Fruit fly (Drosophila melanogaster) whole organism, embryonic: ENCODE data around the gene unk.
A peak's percentile ranks its signal among the peaks of the same experiment; 100 is the strongest.

Source experiments
- B-H2 ChIP-seq: fragments of 200-800 bp; sonication (Bioruptor generic); optimal IDR thresholded peaks from 2 replicates; lab custom pipeline; 2018; ENCODE audit warnings: missing biosample characterization, mild to moderate bottlenecking, missing genetic modification characterization
- CG10321 ChIP-seq: fragments of 200-800 bp; sonication (Bioruptor generic); IDR thresholded peaks from 2 replicates; pipeline ENCODE4 v1.3.6; 2022; ENCODE audit warnings: missing biosample characterization, missing genetic modification characterization
- CG10543 ChIP-seq: fragments of 200-800 bp; sonication (Bioruptor generic); optimal IDR thresholded peaks from 3 replicates; lab custom pipeline; 2017; ENCODE audit warnings: missing biosample characterization, mild to moderate bottlenecking, missing genetic modification characterization, moderate library complexity
- CG11456 ChIP-seq: fragments of 200-800 bp; sonication (Bioruptor generic); IDR thresholded peaks from 3 replicates; pipeline ENCODE4 v1.3.6; 2022; ENCODE audit warnings: missing biosample characterization, missing genetic modification characterization
- CG12071 ChIP-seq: fragments of 200-800 bp; sonication (Bioruptor generic); optimal IDR thresholded peaks from 3 replicates; lab custom pipeline; 2018; ENCODE audit warnings: missing biosample characterization, mild to moderate bottlenecking, missing genetic modification characterization
- CG12219 ChIP-seq: fragments of 200-800 bp; sonication (Bioruptor generic); optimal IDR thresholded peaks from 3 replicates; lab custom pipeline; 2018; ENCODE audit warnings: missing biosample characterization, mild to moderate bottlenecking, missing genetic modification characterization
- CG12769 ChIP-seq: fragments of 200-800 bp; sonication (Bioruptor generic); optimal IDR thresholded peaks from 2 replicates; lab custom pipeline; 2019; ENCODE audit warnings: missing biosample characterization, mild to moderate bottlenecking, missing genetic modification characterization, moderate library complexity
- CG12942 ChIP-seq: fragments of 200-800 bp; sonication (Bioruptor generic); optimal IDR thresholded peaks from 3 replicates; lab custom pipeline; 2016; ENCODE audit warnings: missing biosample characterization, missing genetic modification characterization
- CG13296 ChIP-seq: fragments of 200-800 bp; sonication (Bioruptor generic); optimal IDR thresholded peaks from 3 replicates; lab custom pipeline; 2018; ENCODE audit warnings: missing biosample characterization, mild to moderate bottlenecking, missing genetic modification characterization
- CG14441 ChIP-seq: fragments of 200-800 bp; sonication (Bioruptor generic); IDR thresholded peaks from 2 replicates; pipeline ENCODE4 v1.3.6; 2022; ENCODE audit warnings: missing biosample characterization, missing genetic modification characterization
- CG15269 ChIP-seq: fragments of 200-800 bp; sonication (Bioruptor generic); optimal IDR thresholded peaks from 2 replicates; lab custom pipeline; 2018; ENCODE audit warnings: missing biosample characterization, mild to moderate bottlenecking, missing genetic modification characterization, moderate library complexity
- CG15514 ChIP-seq: fragments of 200-800 bp; sonication (Bioruptor generic); optimal IDR thresholded peaks from 3 replicates; lab custom pipeline; 2017; ENCODE audit warnings: missing biosample characterization, missing genetic modification characterization, mild to moderate bottlenecking, moderate library complexity, missing genetic modification reagents
- CG17385 ChIP-seq: fragments of 200-800 bp; sonication (Bioruptor generic); optimal IDR thresholded peaks from 3 replicates; lab custom pipeline; 2018; ENCODE audit warnings: missing biosample characterization, mild to moderate bottlenecking, missing genetic modification characterization
- CG1792 ChIP-seq: fragments of 200-800 bp; sonication (Bioruptor generic); optimal IDR thresholded peaks from 2 replicates; lab custom pipeline; 2016; ENCODE audit warnings: missing biosample characterization, missing genetic modification characterization
- CG2678 ChIP-seq: fragments of 200-800 bp; sonication (Bioruptor generic); optimal IDR thresholded peaks from 3 replicates; lab custom pipeline; 2019; ENCODE audit warnings: missing biosample characterization, mild to moderate bottlenecking, missing genetic modification characterization, moderate library complexity
- CG31365 ChIP-seq: fragments of 200-800 bp; sonication (Bioruptor generic); optimal IDR thresholded peaks from 2 replicates; lab custom pipeline; 2018; ENCODE audit warnings: missing biosample characterization, mild to moderate bottlenecking, missing genetic modification characterization
- CG34376 ChIP-seq: fragments of 200-800 bp; sonication (Bioruptor generic); optimal IDR thresholded peaks from 2 replicates; lab custom pipeline; 2018; ENCODE audit warnings: missing biosample characterization, mild to moderate bottlenecking, missing genetic modification characterization
- CG42726 ChIP-seq: fragments of 200-800 bp; sonication (Bioruptor generic); IDR thresholded peaks from 2 replicates; pipeline ENCODE4 v1.3.6; 2022; ENCODE audit warnings: missing biosample characterization, missing genetic modification characterization; ENCODE audit not compliant: partially characterized antibody
- CG4360 ChIP-seq: fragments of 200-800 bp; sonication (Bioruptor generic); IDR thresholded peaks from 2 replicates; pipeline ENCODE4 v1.3.6; 2022; ENCODE audit warnings: missing biosample characterization, missing genetic modification characterization
- CG6854 ChIP-seq: fragments of 200-800 bp; sonication (Bioruptor generic); optimal IDR thresholded peaks from 3 replicates; lab custom pipeline; 2017; ENCODE audit warnings: missing biosample characterization, mild to moderate bottlenecking, missing genetic modification characterization
- CG8281 ChIP-seq: fragments of 200-800 bp; sonication (Bioruptor generic); optimal IDR thresholded peaks from 2 replicates; lab custom pipeline; 2018; ENCODE audit warnings: missing biosample characterization, mild to moderate bottlenecking, missing genetic modification characterization, moderate library complexity
- CoRest ChIP-seq: fragments of 200-800 bp; sonication (Bioruptor generic); optimal IDR thresholded peaks from 3 replicates; lab custom pipeline; 2018; ENCODE audit warnings: missing biosample characterization, mild to moderate bottlenecking, missing genetic modification characterization, moderate library complexity
- Eip74EF ChIP-seq, 2 experiments: fragments of 200-800 bp in 1 of 2; fragments of >200 bp in 1 of 2; sonication (Bioruptor generic) in 1 of 2; optimal IDR thresholded peaks; 2 replicates each; lab custom pipeline; 2017 to 2019; ENCODE audit warnings: missing biosample characterization in 2 of 2, missing genetic modification characterization in 2 of 2, mild to moderate bottlenecking in 1 of 2, moderate library complexity in 1 of 2
- Fer3 ChIP-seq: fragments of 200-800 bp; sonication (Bioruptor generic); optimal IDR thresholded peaks from 2 replicates; lab custom pipeline; 2018; ENCODE audit warnings: missing biosample characterization, mild to moderate bottlenecking, missing genetic modification characterization, moderate library complexity
- Hand ChIP-seq: fragments of 200-800 bp; sonication (Bioruptor generic); optimal IDR thresholded peaks from 2 replicates; lab custom pipeline; 2017; ENCODE audit warnings: mild to moderate bottlenecking, missing biosample characterization, missing genetic modification reagents, missing genetic modification characterization
- Hr78 ChIP-seq, 2 experiments: fragments of 200-800 bp in 1 of 2; fragments of >200 bp in 1 of 2; sonication (Bioruptor generic) in 1 of 2; optimal IDR thresholded peaks; 2 replicates each; lab custom pipeline; 2017 to 2019; ENCODE audit warnings: missing biosample characterization in 2 of 2, missing genetic modification characterization in 2 of 2, mild to moderate bottlenecking in 1 of 2, moderate library complexity in 1 of 2
- Med ChIP-seq: fragments of 200-800 bp; sonication (Bioruptor generic); peaks from one replicate; lab custom pipeline; 2016; ENCODE audit warnings: missing biosample characterization, missing genetic modification characterization, mild to moderate bottlenecking, inconsistent platforms, moderate library complexity
- NK7.1 ChIP-seq: fragments of 200-800 bp; sonication (Bioruptor generic); optimal IDR thresholded peaks from 3 replicates; lab custom pipeline; 2016; ENCODE audit warnings: missing biosample characterization, missing genetic modification characterization
- Oli ChIP-seq: fragments of 200-800 bp; sonication (Bioruptor generic); optimal IDR thresholded peaks from 2 replicates; lab custom pipeline; 2018; ENCODE audit warnings: missing biosample characterization, mild to moderate bottlenecking, missing genetic modification characterization, moderate library complexity
- Pdp1 ChIP-seq, 2 experiments: fragments of 200-800 bp; sonication (Bioruptor generic); optimal IDR thresholded peaks; 3 replicates each; lab custom pipeline; 2016; ENCODE audit warnings: missing biosample characterization in 2 of 2, missing genetic modification characterization in 2 of 2, mild to moderate bottlenecking in 1 of 2, moderate library complexity in 1 of 2
- Taf1 ChIP-seq: fragments of 200-800 bp; sonication (Bioruptor generic); IDR thresholded peaks from 2 replicates; pipeline ENCODE4 v1.3.6; 2022; ENCODE audit warnings: missing biosample characterization, missing genetic modification characterization
- Vsx1 ChIP-seq: fragments of 200-800 bp; sonication (Bioruptor generic); optimal IDR thresholded peaks from 2 replicates; lab custom pipeline; 2017; ENCODE audit warnings: missing biosample characterization, mild to moderate bottlenecking, missing genetic modification characterization, missing genetic modification reagents
- aop ChIP-seq: fragments of 200-800 bp; sonication (Bioruptor generic); IDR thresholded peaks from 2 replicates; pipeline ENCODE4 v1.3.6; 2022; ENCODE audit warnings: missing biosample characterization, missing genetic modification characterization
- caup ChIP-seq: fragments of 200-800 bp; sonication (Bioruptor generic); optimal IDR thresholded peaks from 3 replicates; lab custom pipeline; 2017; ENCODE audit warnings: missing biosample characterization, mild to moderate bottlenecking, missing genetic modification characterization, moderate library complexity; ENCODE audit not compliant: severe bottlenecking
- chinmo ChIP-seq: fragments of 200-800 bp; sonication (Bioruptor generic); IDR thresholded peaks from 4 replicates; pipeline ENCODE4 v1.3.6; 2022; ENCODE audit warnings: missing biosample characterization, missing genetic modification characterization; ENCODE audit not compliant: partially characterized antibody
- dimm ChIP-seq: fragments of 200-800 bp; sonication (Bioruptor generic); IDR thresholded peaks from 2 replicates; pipeline ENCODE4 v1.3.6; 2022; ENCODE audit warnings: missing biosample characterization, missing genetic modification characterization
- ewg ChIP-seq: fragments of 200-800 bp; sonication (Bioruptor generic); optimal IDR thresholded peaks from 3 replicates; lab custom pipeline; 2017; ENCODE audit warnings: mild to moderate bottlenecking, missing biosample characterization, missing genetic modification reagents, missing genetic modification characterization
- exex ChIP-seq: fragments of 200-800 bp; sonication (Bioruptor generic); optimal IDR thresholded peaks from 4 replicates; lab custom pipeline; 2018; ENCODE audit warnings: missing biosample characterization, mild to moderate bottlenecking, missing genetic modification characterization, moderate library complexity
- gem ChIP-seq: fragments of 200-800 bp; sonication (Bioruptor generic); optimal IDR thresholded peaks from 2 replicates; lab custom pipeline; 2019; ENCODE audit warnings: missing biosample characterization, mild to moderate bottlenecking, missing genetic modification characterization, moderate library complexity
- grau ChIP-seq: fragments of 200-800 bp; optimal IDR thresholded peaks from 3 replicates; lab custom pipeline; 2019; ENCODE audit warnings: missing biosample characterization, mild to moderate bottlenecking, missing genetic modification characterization, moderate library complexity
- mirr ChIP-seq: fragments of 200-800 bp; sonication (Bioruptor generic); optimal IDR thresholded peaks from 3 replicates; lab custom pipeline; 2018; ENCODE audit warnings: missing biosample characterization, mild to moderate bottlenecking, missing genetic modification characterization
- sd ChIP-seq: fragments of 200-800 bp; sonication (Bioruptor generic); optimal IDR thresholded peaks from 3 replicates; lab custom pipeline; 2018; ENCODE audit warnings: missing biosample characterization, mild to moderate bottlenecking, missing genetic modification characterization, moderate library complexity
- seq ChIP-seq: fragments of 200-800 bp; sonication (Bioruptor generic); IDR thresholded peaks from 2 replicates; pipeline ENCODE4 v1.3.6; 2022; ENCODE audit warnings: missing biosample characterization, missing genetic modification characterization
- sug ChIP-seq: fragments of 200-800 bp; optimal IDR thresholded peaks from 2 replicates; lab custom pipeline; 2019; ENCODE audit warnings: missing biosample characterization, mild to moderate bottlenecking, missing genetic modification characterization, moderate library complexity
- vvl ChIP-seq: fragments of 200-800 bp; sonication (Bioruptor generic); IDR thresholded peaks from 2 replicates; pipeline ENCODE4 v1.3.6; 2022; ENCODE audit warnings: missing biosample characterization, missing genetic modification characterization
- wdn ChIP-seq: fragments of 200-800 bp; sonication (Bioruptor generic); IDR thresholded peaks from 2 replicates; pipeline ENCODE4 v1.3.6; 2022; ENCODE audit warnings: missing biosample characterization, missing genetic modification characterization

The unk gene

DNA sequence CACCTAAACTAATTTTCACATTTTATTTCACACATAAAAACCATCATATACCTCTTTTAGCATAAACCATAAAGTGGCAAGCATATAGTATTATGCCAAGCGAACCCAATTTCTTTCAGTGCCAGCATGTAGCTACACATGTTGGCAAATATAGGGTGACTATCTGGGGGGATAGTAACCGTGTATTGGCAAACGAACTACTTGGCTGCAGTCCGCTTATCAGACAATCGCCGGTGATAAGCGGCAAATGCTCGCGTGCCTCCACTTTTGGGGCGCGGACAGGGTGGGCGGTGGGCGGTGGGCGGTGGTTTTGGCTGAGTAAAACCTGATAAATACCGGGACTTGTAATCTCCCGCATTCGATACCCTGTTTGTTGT is 18.0 kb downstream of the unk start (continued):
- TF ChIP-seq CG14441 (GFP tag; lab: Robert Waterston, UW), result peak; percentile 58

DNA sequence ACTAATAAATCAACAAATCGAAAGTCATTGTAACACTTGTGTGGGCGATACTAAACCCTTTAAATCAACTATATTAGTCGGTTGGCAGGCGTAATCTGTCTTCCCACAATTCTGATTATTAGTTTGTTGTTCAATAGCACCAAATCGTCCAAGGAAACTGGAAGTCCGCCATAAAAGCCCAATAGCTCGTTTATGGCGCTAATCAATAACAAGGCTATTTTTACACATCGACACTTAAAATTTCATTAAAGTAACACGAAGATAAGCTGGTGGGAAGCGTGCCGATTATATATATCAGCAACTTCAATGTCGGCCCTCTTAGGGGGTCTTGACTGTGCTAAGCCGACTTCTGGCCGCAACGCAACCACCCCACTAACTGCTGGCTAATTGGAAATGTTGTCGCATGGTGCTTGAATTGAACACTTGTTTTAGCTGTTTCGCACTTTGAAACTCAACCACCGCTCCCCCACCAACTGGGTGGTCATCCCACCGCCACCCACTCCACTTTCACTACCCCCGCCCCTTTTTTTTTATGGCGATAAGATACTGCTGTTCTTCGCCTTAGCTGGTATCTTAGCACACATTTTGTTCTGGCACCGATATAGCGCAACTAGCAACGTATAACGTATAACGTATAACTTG is 18.5 kb downstream of the unk start:
- no peak for TF ChIP-seq vvl (GFP tag; lab: Robert Waterston, UW)
- peak; percentile 6 for TF ChIP-seq Fer3
- no peak for TF ChIP-seq CG11456 (GFP tag; lab: Robert Waterston, UW)
- no peak for TF ChIP-seq Taf1 (GFP tag; lab: Robert Waterston, UW)
- TF ChIP-seq CG34376 (GFP tag; lab: Kevin White, UChicago), result peak; percentile 81
- TF ChIP-seq CG12219 (GFP tag; lab: Kevin White, UChicago), result peak; percentile 2
- TF ChIP-seq sug (tag; lab: Kevin White, UChicago), result peak; percentile 93
- TF ChIP-seq gem, result no peak
- no peak for TF ChIP-seq NK7.1 (GFP tag; lab: Kevin White, UChicago)
- TF ChIP-seq Oli (tag; lab: Kevin White, UChicago), result no peak
- no peak for TF ChIP-seq CG10321 (GFP tag; lab: Robert Waterston, UW)
- TF ChIP-seq Med, result peak; percentile 24
- peak; percentile 52 for TF ChIP-seq CG13296 (GFP tag; lab: Kevin White, UChicago)
- TF ChIP-seq Eip74EF (GFP tag; optimal IDR thresholded peaks at IDR 0.05; lab: Kevin White, UChicago), result peak in 1 of 2 experiments; percentile 30
- TF ChIP-seq CG12942 (GFP tag; lab: Kevin White, UChicago), result no peak
- 0 out of 4 replicates have a peak, but pooled peaks have one; percentile 8 for TF ChIP-seq chinmo
- no peak for TF ChIP-seq CG1792 (GFP tag; lab: Kevin White, UChicago)
- peak; percentile 21 for TF ChIP-seq CG6854 (GFP tag; lab: Kevin White, UChicago)
- TF ChIP-seq sd, result peak; percentile 48
- TF ChIP-seq CG2678 (tag; lab: Kevin White, UChicago), result peak; percentile 53
- no peak for TF ChIP-seq aop (GFP tag; lab: Robert Waterston, UW)
- TF ChIP-seq seq (GFP tag; lab: Robert Waterston, UW), result no peak
- peak; percentile 46 for TF ChIP-seq CG12071 (GFP tag; lab: Kevin White, UChicago)
- peak; percentile 5 for TF ChIP-seq Hand (GFP tag; lab: Kevin White, UChicago)
- peak; percentile 18 for TF ChIP-seq CG17385
- peak; percentile 1 for TF ChIP-seq caup (GFP tag; lab: Kevin White, UChicago)
- TF ChIP-seq CoRest (tag; lab: Kevin White, UChicago), result no peak
- no peak for TF ChIP-seq dimm (GFP tag; lab: Robert Waterston, UW)
- peak; percentile 38 for TF ChIP-seq grau (tag; lab: Kevin White, UChicago)
- no peak for TF ChIP-seq CG42726 (GFP tag; lab: Robert Waterston, UW)
- peak; percentile 12 for TF ChIP-seq CG8281 (tag; lab: Kevin White, UChicago)
- no peak for TF ChIP-seq wdn (GFP tag; lab: Robert Waterston, UW)
- TF ChIP-seq Pdp1 (GFP tag; optimal IDR thresholded peaks at IDR 0.05; lab: Kevin White, UChicago), result peak in 1 of 2 experiments; percentile 6
- TF ChIP-seq Vsx1 (GFP tag; lab: Kevin White, UChicago), result peak; percentile 83
- peak; percentile 71 for TF ChIP-seq mirr
- TF ChIP-seq CG12769, result no peak
- no peak for TF ChIP-seq CG4360 (GFP tag; lab: Robert Waterston, UW)
- no peak for TF ChIP-seq ewg (GFP tag; lab: Kevin White, UChicago)
- peak; percentile 42 for TF ChIP-seq CG15269 (tag; lab: Kevin White, UChicago)
- TF ChIP-seq exex (tag; lab: Kevin White, UChicago), result peak; percentile 98
- peak; percentile 49 for TF ChIP-seq CG10543
- TF ChIP-seq CG31365, result no peak
- no peak for TF ChIP-seq Hr78 (GFP tag; optimal IDR thresholded peaks at IDR 0.05; lab: Kevin White, UChicago)
- peak; percentile 25 for TF ChIP-seq CG15514 (GFP tag; lab: Kevin White, UChicago)
- TF ChIP-seq B-H2 (GFP tag; lab: Kevin White, UChicago), result peak; percentile 11
